Worm (Caenorhabditis elegans): ENCODE measurements around the gene Y6E2A.10.

DNA sequence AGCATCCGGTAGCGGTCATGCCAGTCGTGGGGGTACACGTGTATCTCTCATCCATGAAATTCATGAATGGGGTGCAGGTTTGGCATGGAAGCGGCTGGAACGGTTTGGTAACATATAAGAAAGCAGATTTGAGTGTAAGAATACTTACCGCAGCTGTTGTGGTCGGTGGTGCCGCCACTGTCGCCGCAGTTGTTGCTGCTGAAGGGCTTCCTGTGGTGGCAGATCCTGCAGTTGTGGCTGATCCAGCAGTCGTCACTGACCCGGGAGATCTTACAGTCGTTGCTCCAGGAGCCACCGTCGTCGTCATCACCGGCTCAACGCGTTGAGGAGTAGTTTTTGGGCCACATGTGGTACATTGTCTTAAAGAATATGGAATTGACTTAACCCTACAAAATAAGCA, 2.7 kb upstream of the Y6E2A.10 start:
- TF ChIP-seq hrde-1 (tag; optimal IDR thresholded peaks at IDR 0.05; ENCODE audit: borderline replicate concordance), result no peak
- no peak for TF ChIP-seq rcor-1 (GFP tag; IDR thresholded peaks at IDR 0.05)
- no peak for TF ChIP-seq mel-28 (tag; optimal IDR thresholded peaks at IDR 0.05; ENCODE audit: borderline replicate concordance)
- no peak for TF ChIP-seq cebp-1 (GFP tag; IDR thresholded peaks at IDR 0.05)
- TF ChIP-seq cebp-1 (tag; optimal IDR thresholded peaks at IDR 0.05), result no peak
- TF ChIP-seq nfyb-1 (GFP tag; IDR thresholded peaks at IDR 0.05), result no peak
- no peak for TF ChIP-seq snpc-4 (GFP tag; optimal IDR thresholded peaks at IDR 0.05)
- no peak for TF ChIP-seq snpc-4 (tag; optimal IDR thresholded peaks at IDR 0.05)
- peak; percentile 79 for TF ChIP-seq zfh-2 (GFP tag; conservative IDR thresholded peaks at IDR 0.05)
- no peak for TF ChIP-seq ama-1 (optimal IDR thresholded peaks at IDR 0.05)
- no peak for TF ChIP-seq ama-1 (GFP tag; optimal IDR thresholded peaks at IDR 0.05)
- TF ChIP-seq pha-4 (tag; optimal IDR thresholded peaks at IDR 0.05), result no peak
- TF ChIP-seq somi-1 (GFP tag; optimal IDR thresholded peaks at IDR 0.05), result no peak
- TF ChIP-seq F22D6.2 (tag; optimal IDR thresholded peaks at IDR 0.05), result no peak
- TF ChIP-seq hmg-20 (GFP tag; IDR thresholded peaks at IDR 0.05), result no peak
- no peak for TF ChIP-seq nhr-27 (tag; optimal IDR thresholded peaks at IDR 0.05)

Measured in whole organism, young adult.